Worm (Caenorhabditis elegans) whole organism, L1 larva: ENCODE data around the gene F10C2.3.

Experiments
- C16A3.4 ChIP-seq: fragments of 150-350 bp; optimal IDR thresholded peaks from 2 replicates; lab custom pipeline; 2014; ENCODE audit warnings: missing biosample characterization, missing genetic modification characterization
- C34B4.2 ChIP-seq: sonication (generic microtip); optimal IDR thresholded peaks from 2 replicates; lab custom pipeline; 2017; ENCODE audit warnings: mild to moderate bottlenecking, missing genetic modification characterization, missing compliant biosample characterization
- F16B12.6 ChIP-seq: fragments of 150-350 bp; optimal IDR thresholded peaks from 2 replicates; lab custom pipeline; 2014; ENCODE audit warnings: missing biosample characterization, missing genetic modification characterization
- aha-1 ChIP-seq: fragments of 150-350 bp; optimal IDR thresholded peaks from 2 replicates; lab custom pipeline; 2014; ENCODE audit warnings: missing biosample characterization, missing genetic modification characterization
- aly-2 ChIP-seq: fragments of 150-350 bp; optimal IDR thresholded peaks from 2 replicates; lab custom pipeline; 2014; ENCODE audit warnings: missing biosample characterization, missing genetic modification characterization
- ceh-8 ChIP-seq: fragments of 200-800 bp; sonication (Bioruptor generic); optimal IDR thresholded peaks from 2 replicates; lab custom pipeline; 2018; ENCODE audit warnings: mild to moderate bottlenecking, missing genetic modification characterization, moderate library complexity, missing compliant biosample characterization
- ceh-82 ChIP-seq, 3 experiments: fragments of 150-350 bp in 1 of 3; sonication (generic microtip) in 2 of 3; optimal IDR thresholded peaks; 2 replicates each; lab custom pipeline; 2014 to 2017; ENCODE audit warnings: missing biosample characterization in 3 of 3, missing genetic modification characterization in 3 of 3
- ceh-88 ChIP-seq: fragments of 200-800 bp; sonication (Bioruptor generic); IDR thresholded peaks from 2 replicates; pipeline ENCODE4 v1.3.6; 2022; ENCODE audit warnings: missing genetic modification characterization, missing compliant biosample characterization
- ceh-90 ChIP-seq: sonication (generic microtip); optimal IDR thresholded peaks from 2 replicates; lab custom pipeline; 2016; ENCODE audit warnings: missing genetic modification characterization, missing compliant biosample characterization
- dsc-1 ChIP-seq: sonication (generic microtip); optimal IDR thresholded peaks from 2 replicates; lab custom pipeline; 2016; ENCODE audit warnings: mild to moderate bottlenecking, missing genetic modification characterization, missing compliant biosample characterization
- egl-13 ChIP-seq: sonication (generic microtip); optimal IDR thresholded peaks from 2 replicates; lab custom pipeline; 2016; ENCODE audit warnings: missing genotype, missing genetic modification reagents, missing genetic modification characterization, missing compliant biosample characterization
- egl-27 ChIP-seq, 2 experiments: fragments of 150-350 bp in 1 of 2; sonication (generic microtip); optimal IDR thresholded peaks; 3 replicates each; lab custom pipeline; 2017 to 2018; ENCODE audit warnings: missing biosample characterization in 2 of 2, missing genetic modification characterization in 2 of 2, missing genetic modification reagents in 2 of 2
- elt-3 ChIP-seq, 6 experiments: fragments of 150-350 bp in 1 of 6; sonication (generic microtip); optimal IDR thresholded peaks; 2 replicates each; lab custom pipeline; 2017 to 2018; ENCODE audit warnings: missing biosample characterization in 6 of 6, missing genetic modification characterization in 6 of 6, inconsistent platforms in 1 of 6
- fkh-10 ChIP-seq: sonication (generic microtip); optimal IDR thresholded peaks from 2 replicates; lab custom pipeline; 2017; ENCODE audit warnings: missing biosample characterization, missing genetic modification reagents, missing genetic modification characterization
- fkh-4 ChIP-seq: sonication (generic microtip); optimal IDR thresholded peaks from 2 replicates; lab custom pipeline; 2016; ENCODE audit warnings: missing compliant biosample characterization, missing genetic modification characterization, borderline replicate concordance
- fos-1 ChIP-seq: fragments of 150-350 bp; optimal IDR thresholded peaks from 2 replicates; lab custom pipeline; 2014; ENCODE audit warnings: missing biosample characterization, missing genetic modification characterization
- grh-1 ChIP-seq: fragments of 200-800 bp; sonication (Bioruptor generic); IDR thresholded peaks from 2 replicates; pipeline ENCODE4 v1.3.6; 2022; ENCODE audit warnings: missing genetic modification reagents, missing genetic modification characterization, missing compliant biosample characterization
- hlh-17 ChIP-seq: fragments of 200-800 bp; sonication (Bioruptor generic); optimal IDR thresholded peaks from 2 replicates; lab custom pipeline; 2018; ENCODE audit warnings: missing genetic modification characterization, mild to moderate bottlenecking, missing compliant biosample characterization, moderate library complexity, borderline replicate concordance
- irx-1 ChIP-seq: sonication (generic microtip); optimal IDR thresholded peaks from 2 replicates; lab custom pipeline; 2016; ENCODE audit warnings: missing genetic modification characterization, missing compliant biosample characterization
- jun-1 ChIP-seq: fragments of 150-350 bp; optimal IDR thresholded peaks from 2 replicates; lab custom pipeline; 2014; ENCODE audit warnings: missing biosample characterization, missing genetic modification reagents, missing genetic modification characterization
- lin-14 ChIP-seq: fragments of 200-800 bp; sonication (Bioruptor generic); optimal IDR thresholded peaks from 2 replicates; lab custom pipeline; 2018; ENCODE audit warnings: mild to moderate bottlenecking, missing genetic modification characterization, moderate library complexity, missing compliant biosample characterization
- lin-15B ChIP-seq: fragments of 150-350 bp; sonication (generic microtip); optimal IDR thresholded peaks from 3 replicates; lab custom pipeline; 2014; ENCODE audit warnings: missing biosample characterization, missing genetic modification characterization
- lin-35 ChIP-seq, 2 experiments: fragments of 150-350 bp; optimal IDR thresholded peaks; 2 replicates each; lab custom pipeline; 2014; ENCODE audit warnings: missing biosample characterization in 2 of 2, missing genetic modification characterization in 2 of 2, missing genetic modification reagents in 2 of 2
- lir-3 ChIP-seq: sonication (generic microtip); optimal IDR thresholded peaks from 2 replicates; lab custom pipeline; 2016; ENCODE audit warnings: mild to moderate bottlenecking, missing genetic modification characterization, moderate library complexity, missing compliant biosample characterization; ENCODE audit not compliant: poor library complexity
- mab-9 ChIP-seq: fragments of 200-800 bp; sonication (Bioruptor generic); IDR thresholded peaks from 2 replicates; pipeline ENCODE4 v1.3.6; 2022; ENCODE audit warnings: missing genetic modification reagents, missing genetic modification characterization, missing compliant biosample characterization
- mdl-1 ChIP-seq, 2 experiments: fragments of 150-350 bp; optimal IDR thresholded peaks; 2 replicates each; lab custom pipeline; 2014 to 2017; ENCODE audit warnings: missing biosample characterization in 2 of 2, missing genetic modification characterization in 2 of 2, inconsistent platforms in 1 of 2
- mep-1 ChIP-seq: fragments of 150-350 bp; optimal IDR thresholded peaks from 2 replicates; lab custom pipeline; 2014; ENCODE audit warnings: missing biosample characterization, missing genetic modification characterization
- nhr-11 ChIP-seq: fragments of 150-350 bp; optimal IDR thresholded peaks from 2 replicates; lab custom pipeline; 2014; ENCODE audit warnings: missing biosample characterization, missing genetic modification characterization
- nhr-19 ChIP-seq: fragments of 200-800 bp; sonication (Bioruptor generic); conservative IDR thresholded peaks from 2 replicates; pipeline ENCODE4 v1.3.6; 2022; ENCODE audit warnings: missing genetic modification characterization, missing compliant biosample characterization
- nhr-20 ChIP-seq: sonication (generic microtip); optimal IDR thresholded peaks from 2 replicates; lab custom pipeline; 2016; ENCODE audit warnings: mild to moderate bottlenecking, missing genetic modification characterization, missing compliant biosample characterization
- nhr-237 ChIP-seq: fragments of 150-350 bp; optimal IDR thresholded peaks from 2 replicates; lab custom pipeline; 2014; ENCODE audit warnings: missing biosample characterization, missing genetic modification characterization
- nhr-47 ChIP-seq: sonication (generic microtip); optimal IDR thresholded peaks from 2 replicates; lab custom pipeline; 2016; ENCODE audit warnings: mild to moderate bottlenecking, missing genetic modification characterization, moderate library complexity, missing compliant biosample characterization
- nhr-71 ChIP-seq: sonication (generic microtip); optimal IDR thresholded peaks from 2 replicates; lab custom pipeline; 2016; ENCODE audit warnings: mild to moderate bottlenecking, missing genetic modification characterization, moderate library complexity, missing compliant biosample characterization
- nhr-77 ChIP-seq: fragments of 150-350 bp; optimal IDR thresholded peaks from 2 replicates; lab custom pipeline; 2014; ENCODE audit warnings: missing biosample characterization, missing genetic modification characterization
- nhr-90 ChIP-seq: sonication (generic microtip); optimal IDR thresholded peaks from 2 replicates; lab custom pipeline; 2016; ENCODE audit warnings: mild to moderate bottlenecking, missing genetic modification characterization, missing compliant biosample characterization; ENCODE audit not compliant: poor library complexity
- pag-3 ChIP-seq: sonication (generic microtip); optimal IDR thresholded peaks from 2 replicates; lab custom pipeline; 2017; ENCODE audit warnings: missing genetic modification characterization, mild to moderate bottlenecking, missing compliant biosample characterization, antibody characterized with exemption, borderline replicate concordance; ENCODE audit not compliant: insufficient read depth
- pqm-1 ChIP-seq: sonication (generic microtip); optimal IDR thresholded peaks from 3 replicates; lab custom pipeline; 2017; ENCODE audit warnings: missing biosample characterization, missing genetic modification characterization
- snu-23 ChIP-seq: sonication (generic microtip); optimal IDR thresholded peaks from 2 replicates; lab custom pipeline; 2016; ENCODE audit warnings: missing genetic modification characterization, missing compliant biosample characterization
- sox-4 ChIP-seq: sonication (generic microtip); optimal IDR thresholded peaks from 2 replicates; lab custom pipeline; 2016; ENCODE audit warnings: missing genetic modification characterization, missing compliant biosample characterization
- sptf-1 ChIP-seq: fragments of 150-350 bp; optimal IDR thresholded peaks from 2 replicates; lab custom pipeline; 2014; ENCODE audit warnings: missing biosample characterization, missing genetic modification characterization
- tlp-1 ChIP-seq: fragments of 150-350 bp; optimal IDR thresholded peaks from 2 replicates; lab custom pipeline; 2014; ENCODE audit warnings: missing biosample characterization, missing genetic modification characterization
- unc-130 ChIP-seq: fragments of 150-350 bp; optimal IDR thresholded peaks from 2 replicates; lab custom pipeline; 2017; ENCODE audit warnings: missing biosample characterization, missing genetic modification characterization, inconsistent platforms
- unc-30 ChIP-seq: sonication (generic microtip); optimal IDR thresholded peaks from 2 replicates; lab custom pipeline; 2017; ENCODE audit warnings: missing biosample characterization, missing genetic modification characterization
- unc-98 ChIP-seq: fragments of 200-800 bp; sonication (Bioruptor generic); IDR thresholded peaks from 2 replicates; pipeline ENCODE4 v1.3.6; 2022; ENCODE audit warnings: missing genetic modification characterization, missing compliant biosample characterization
- vab-15 ChIP-seq: sonication (generic microtip); optimal IDR thresholded peaks from 2 replicates; lab custom pipeline; 2017; ENCODE audit warnings: missing genotype, mild to moderate bottlenecking, missing genetic modification characterization, missing compliant biosample characterization
- zag-1 ChIP-seq: fragments of 150-350 bp; optimal IDR thresholded peaks from 2 replicates; lab custom pipeline; 2014; ENCODE audit warnings: missing biosample characterization, missing genetic modification characterization
- ztf-4 ChIP-seq: fragments of 150-350 bp; optimal IDR thresholded peaks from 2 replicates; lab custom pipeline; 2014; ENCODE audit warnings: missing biosample characterization, missing genetic modification characterization

Gene F10C2.3

DNA sequence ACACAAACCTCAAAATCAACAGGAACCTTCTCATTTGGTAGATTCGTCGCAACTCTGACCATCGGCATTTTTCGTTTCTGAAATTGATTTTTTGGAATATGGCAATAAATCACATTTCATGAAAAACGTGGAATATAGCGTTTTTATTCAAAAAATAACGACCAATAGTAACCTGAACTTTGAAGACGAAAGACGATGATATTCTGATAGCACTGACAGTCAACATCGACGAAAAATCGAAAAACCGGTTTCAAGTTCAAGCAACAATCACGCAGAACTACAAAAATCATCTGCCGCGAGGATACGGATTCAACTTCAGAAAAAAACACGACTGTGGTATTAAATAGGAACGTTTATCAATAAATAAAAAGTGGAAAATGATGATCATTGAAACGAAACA, 41.9 kb upstream of the F10C2.3 start, which contains the start of gene mif-2 (continued):
- TF ChIP-seq lin-14 (GFP tag; lab: Kevin White, UChicago) (peak; percentile 20), elt-3 (tag; optimal IDR thresholded peaks at IDR 0.05; lab: Kevin White, UChicago) (peak in 1 of 6 experiments; percentile 63), nhr-90 (tag; lab: Kevin White, UChicago) (peak; percentile 9), lin-15B (tag; lab: Kevin White, UChicago) (no peak), nhr-237 (tag; lab: Kevin White, UChicago) (no peak), mep-1 (tag; lab: Kevin White, UChicago) (no peak)

- TF ChIP-seq unc-130 (tag; lab: Kevin White, UChicago) (peak; percentile 66), nhr-47 (peak; percentile 98), mab-9 (GFP tag; lab: Robert Waterston, UW) (peak; percentile 95), C34B4.2 (tag; lab: Kevin White, UChicago) (peak; percentile 23), F16B12.6 (tag; lab: Kevin White, UChicago) (peak; percentile 66), lir-3 (tag; lab: Kevin White, UChicago) (peak; percentile 74), zag-1 (tag; lab: Kevin White, UChicago) (peak; percentile 17), egl-27 (tag; optimal IDR thresholded peaks at IDR 0.05; lab: Kevin White, UChicago) (peak in 1 of 2 experiments; percentile 76), hlh-17 (GFP tag; lab: Kevin White, UChicago) (no peak), sox-4 (tag; lab: Kevin White, UChicago) (peak; percentile 81), dsc-1 (peak; percentile 97), pqm-1 (peak; percentile 56), snu-23 (GFP tag; lab: Kevin White, UChicago) (peak; percentile 97), sptf-1 (tag; lab: Kevin White, UChicago) (no peak), mdl-1 (tag; optimal IDR thresholded peaks at IDR 0.05; lab: Kevin White, UChicago) (peak in 1 of 2 experiments; percentile 91), C16A3.4 (tag; lab: Kevin White, UChicago) (peak; percentile 84), ceh-90 (peak; percentile 31), aly-2 (tag; lab: Kevin White, UChicago) (peak; percentile 91), nhr-19 (GFP tag; lab: Robert Waterston, UW) (peak; percentile 98), elt-3 (tag; optimal IDR thresholded peaks at IDR 0.05; lab: Kevin White, UChicago) (peak in 5 of 6 experiments; percentile 30 to 96 (median 93)), jun-1 (tag; lab: Kevin White, UChicago) (peak; percentile 93), irx-1 (tag; lab: Kevin White, UChicago) (peak; percentile 90), nhr-11 (peak; percentile 82), nhr-71 (tag; lab: Kevin White, UChicago) (peak; percentile 98), grh-1 (GFP tag; lab: Robert Waterston, UW) (peak; percentile 98), vab-15 (peak; percentile 48), fos-1 (tag; lab: Kevin White, UChicago) (peak; percentile 92), nhr-20 (peak; percentile 96), lin-35 (GFP tag; optimal IDR thresholded peaks at IDR 0.05; lab: Kevin White, UChicago) (peak; percentile 85 to 90), lin-14 (GFP tag; lab: Kevin White, UChicago) (peak; percentile 95), fkh-10 (GFP tag; lab: Kevin White, UChicago) (peak; percentile 69), ceh-88 (peak; percentile 91), ceh-8 (GFP tag; lab: Kevin White, UChicago) (peak; percentile 80), unc-30 (no peak), egl-13 (tag; lab: Kevin White, UChicago) (peak; percentile 94), mep-1 (tag; lab: Kevin White, UChicago) (peak; percentile 84), nhr-237 (tag; lab: Kevin White, UChicago) (peak; percentile 76), pag-3 (tag; lab: Kevin White, UChicago) (peak; percentile 36), unc-98 (GFP tag; lab: Robert Waterston, UW) (peak; percentile 68; the same call in 1 of the 2 replicates), fkh-4 (peak; percentile 69), ceh-82 (tag; optimal IDR thresholded peaks at IDR 0.05; lab: Kevin White, UChicago) (peak; percentile 96 to 97 (median 96)), tlp-1 (tag; lab: Kevin White, UChicago) (no peak), ztf-4 (tag; lab: Kevin White, UChicago) (peak; percentile 82), aha-1 (no peak), nhr-77 (tag; lab: Kevin White, UChicago) (peak; percentile 95)
These were observed 40.2 kb upstream of the F10C2.3 start, which contains the start of gene snr-4 for ce11 chrV:11979673-11980561. Gene snr-4, minus strand, starts transcription at chrV:11979723.
